Fruit fly (Drosophila melanogaster): ENCODE measurements around the gene CG4080.

The CG4080 gene

dm6 chr3L:9366850-9367430 lies 32.1 kb downstream of the CG4080 start, which contains the start of the genes Klp67A and CG4452 (continued):
- TF ChIP-seq CG16863 (GFP tag; optimal IDR thresholded peaks at IDR 0.05) = no peak
- no peak for TF ChIP-seq en (GFP tag; optimal IDR thresholded peaks at IDR 0.05)
- peak; percentile 22 for TF ChIP-seq CG10979 (tag; optimal IDR thresholded peaks at IDR 0.05)
- TF ChIP-seq CG8290 (GFP tag; optimal IDR thresholded peaks at IDR 0.05) = peak; percentile 43
- peak in 1 of 2 experiments; percentile 63 for TF ChIP-seq CG8290 (tag; optimal IDR thresholded peaks at IDR 0.05)
- no peak for TF ChIP-seq usp (GFP tag; optimal IDR thresholded peaks at IDR 0.05)
- TF ChIP-seq CG7357 (GFP tag; IDR thresholded peaks at IDR 0.05) = no peak
- TF ChIP-seq trh (GFP tag; optimal IDR thresholded peaks at IDR 0.05) = no peak
- no peak for TF ChIP-seq CG16779 (GFP tag; IDR thresholded peaks at IDR 0.05)
- TF ChIP-seq Hey (tag; optimal IDR thresholded peaks at IDR 0.05) = no peak
- TF ChIP-seq CG2129 (GFP tag; IDR thresholded peaks at IDR 0.05; ENCODE audit: partially characterized antibody) = peak; percentile 95
- 0 out of 3 replicates have a peak, but pooled peaks have one; percentile 9 for TF ChIP-seq CG14050 (GFP tag; IDR thresholded peaks at IDR 0.05)
- TF ChIP-seq croc (GFP tag; conservative IDR thresholded peaks at IDR 0.05) = no peak
- peak; percentile 81 for TF ChIP-seq sens (GFP tag)
- no peak for TF ChIP-seq C15 (GFP tag; IDR thresholded peaks at IDR 0.05)
- peak; percentile 76 for TF ChIP-seq CG12391 (tag; optimal IDR thresholded peaks at IDR 0.05)
- TF ChIP-seq Atf6 (GFP tag; IDR thresholded peaks at IDR 0.05) = no peak
- TF ChIP-seq CG2678 (tag; optimal IDR thresholded peaks at IDR 0.05) = no peak
- peak; percentile 94 for TF ChIP-seq CG14860 (GFP tag; IDR thresholded peaks at IDR 0.05; ENCODE audit: partially characterized antibody)
- no peak for TF ChIP-seq sens-2 (GFP tag; IDR thresholded peaks at IDR 0.05)
- TF ChIP-seq Oli (tag; optimal IDR thresholded peaks at IDR 0.05) = no peak
- TF ChIP-seq ci (GFP tag; IDR thresholded peaks at IDR 0.05) = peak; percentile 44; the same call in 1 of the 3 replicates
- TF ChIP-seq CG30403 (GFP tag; optimal IDR thresholded peaks at IDR 0.05) = peak; percentile 69
- TF ChIP-seq slou (GFP tag; optimal IDR thresholded peaks at IDR 0.05) = no peak
- peak; percentile 89 for TF ChIP-seq inv (GFP tag; IDR thresholded peaks at IDR 0.05; ENCODE audit: partially characterized antibody)
- TF ChIP-seq MTF-1 (GFP tag; optimal IDR thresholded peaks at IDR 0.05; ENCODE audit: borderline replicate concordance) = no peak
- peak; percentile 100 for TF ChIP-seq CG2116 (GFP tag; optimal IDR thresholded peaks at IDR 0.05)
- no peak for TF ChIP-seq peb (GFP tag; IDR thresholded peaks at IDR 0.05)
- no peak for TF ChIP-seq CG7786 (GFP tag; optimal IDR thresholded peaks at IDR 0.05)
- TF ChIP-seq CG17328 (GFP tag; IDR thresholded peaks at IDR 0.05) = no peak
- peak; percentile 29 for TF ChIP-seq CG3281 (GFP tag; optimal IDR thresholded peaks at IDR 0.05)
- no peak for TF ChIP-seq yki (optimal IDR thresholded peaks at IDR 0.05)
- TF ChIP-seq eve (GFP tag; optimal IDR thresholded peaks at IDR 0.05) = no peak
- no peak for TF ChIP-seq CG17568 (GFP tag; optimal IDR thresholded peaks at IDR 0.05)
- peak; percentile 43 for TF ChIP-seq CG9817 (tag; optimal IDR thresholded peaks at IDR 0.05)
- TF ChIP-seq Nf-YA (GFP tag; IDR thresholded peaks at IDR 0.05) = no peak
- TF ChIP-seq H2.0 (GFP tag; IDR thresholded peaks at IDR 0.05) = no peak
- no peak for TF ChIP-seq Aef1 (GFP tag; IDR thresholded peaks at IDR 0.05)
- no peak for TF ChIP-seq CG10321 (GFP tag; IDR thresholded peaks at IDR 0.05)
- no peak for TF ChIP-seq Vsx1 (GFP tag; optimal IDR thresholded peaks at IDR 0.05)
- no peak for TF ChIP-seq CG43689 (GFP tag; IDR thresholded peaks at IDR 0.05)
- TF ChIP-seq CG17802 (tag; optimal IDR thresholded peaks at IDR 0.05) = no peak
- peak; percentile 67 for TF ChIP-seq Ets97D (GFP tag; optimal IDR thresholded peaks at IDR 0.05)
- no peak for TF ChIP-seq sim (GFP tag; IDR thresholded peaks at IDR 0.05)

Measured in whole organism, embryonic.